Fruit fly (Drosophila melanogaster) whole organism, embryonic: Measurements from ENCODE around the gene Cyp318a1.

Experiments
- CG4730 ChIP-seq: fragments of 200-800 bp; sonication (Bioruptor generic); IDR thresholded peaks from 2 replicates; pipeline ENCODE4 v1.3.6; 2022; ENCODE audit warnings: missing biosample characterization, missing genetic modification characterization
- Doc3 ChIP-seq: fragments of 200-800 bp; sonication (Bioruptor generic); IDR thresholded peaks from 3 replicates; pipeline ENCODE4 v1.3.6; 2022; ENCODE audit warnings: missing biosample characterization, missing genetic modification characterization; ENCODE audit not compliant: partially characterized antibody
- phol ChIP-seq: fragments of 200-800 bp; sonication (Bioruptor generic); optimal IDR thresholded peaks from 3 replicates; lab custom pipeline; 2018; ENCODE audit warnings: missing biosample characterization, mild to moderate bottlenecking, missing genetic modification characterization, moderate library complexity
- sr ChIP-seq: fragments of 200-800 bp; sonication (Bioruptor generic); IDR thresholded peaks from 3 replicates; pipeline ENCODE4 v1.3.6; 2022; ENCODE audit warnings: missing biosample characterization, missing genetic modification characterization

dm6 chrX:12014131-12014530 is 18.3 kb upstream of the Cyp318a1 start:
- TF ChIP-seq sr (GFP tag; lab: Robert Waterston, UW) (no peak), phol (no peak), Doc3 (GFP tag; lab: Robert Waterston, UW) (no peak), CG4730 (GFP tag; lab: Robert Waterston, UW) (no peak)
